Worm (Caenorhabditis elegans): ENCODE results near the gene algn-14.

The algn-14 gene

DNA sequence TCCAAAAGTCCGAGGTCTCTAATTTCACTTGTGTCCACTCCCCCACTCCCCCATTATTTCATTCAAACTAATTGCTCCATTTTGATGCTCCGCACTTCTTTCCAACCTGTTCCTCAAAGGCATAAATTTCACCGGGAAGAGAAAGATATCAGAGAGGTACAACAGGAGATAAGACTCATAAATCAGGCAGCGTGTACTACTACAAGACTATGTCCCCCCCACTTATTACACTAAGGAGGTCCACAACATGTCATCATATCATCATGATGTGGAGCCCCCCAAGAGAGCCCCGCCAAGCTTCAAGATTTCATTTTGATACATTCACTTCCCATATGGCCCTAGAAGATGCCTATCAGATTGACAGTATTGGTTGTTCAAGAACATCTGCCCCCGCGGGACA lies 37.8 kb downstream of the algn-14 start:
- TF ChIP-seq ceh-27 (GFP tag; optimal IDR thresholded peaks at IDR 0.05) (no peak), rpc-1 (optimal IDR thresholded peaks at IDR 0.05) (no peak), rpc-1 (tag; optimal IDR thresholded peaks at IDR 0.05) (no peak), die-1 (tag; optimal IDR thresholded peaks at IDR 0.05) (no peak), F10E7.11 (tag; optimal IDR thresholded peaks at IDR 0.05) (no peak), ztf-3 (GFP tag; optimal IDR thresholded peaks at IDR 0.05) (no peak), B0035.1 (tag; optimal IDR thresholded peaks at IDR 0.05) (no peak), somi-1 (GFP tag; optimal IDR thresholded peaks at IDR 0.05) (no peak), ztf-22 (GFP tag; optimal IDR thresholded peaks at IDR 0.05) (no peak), lin-26 (GFP tag; IDR thresholded peaks at IDR 0.05) (no peak), zfh-2 (GFP tag; conservative IDR thresholded peaks at IDR 0.05) (no peak), hrde-1 (tag; optimal IDR thresholded peaks at IDR 0.05; ENCODE audit: borderline replicate concordance) (no peak), ceh-79 (tag; optimal IDR thresholded peaks at IDR 0.05) (no peak), dpl-1 (GFP tag; optimal IDR thresholded peaks at IDR 0.05) (no peak), ztf-28 (GFP tag; IDR thresholded peaks at IDR 0.05) (no peak)

DNA sequence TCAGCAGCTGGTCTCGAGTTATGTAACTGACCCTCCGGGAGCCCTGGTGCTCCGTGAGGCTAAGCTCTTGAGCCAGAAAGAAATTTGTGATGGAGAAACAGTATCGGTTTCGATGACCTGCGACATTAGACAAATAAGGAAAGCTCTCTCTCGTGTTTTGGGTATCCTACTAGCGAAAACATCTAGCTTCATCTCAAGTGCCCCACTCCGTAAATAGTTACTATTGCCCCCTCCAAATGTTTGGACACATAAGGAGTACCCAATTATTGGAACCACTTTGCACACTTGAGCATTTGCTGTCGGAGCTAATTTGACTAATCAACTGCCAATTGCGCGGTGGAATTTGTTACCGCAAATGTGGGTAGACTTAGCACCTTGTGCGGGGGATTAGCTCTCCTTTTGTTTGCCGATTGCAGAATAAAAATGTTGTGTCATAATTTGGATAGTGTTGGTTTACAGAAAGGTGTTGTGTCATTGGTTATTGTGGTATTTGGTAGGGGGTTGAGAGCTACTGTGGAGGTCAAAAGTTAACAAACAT lies 39.1 kb downstream of the algn-14 start:
- TF ChIP-seq K11D2.4 (GFP tag; IDR thresholded peaks at IDR 0.05) (no peak), ceh-27 (GFP tag; optimal IDR thresholded peaks at IDR 0.05) (no peak), gei-17 (GFP tag; optimal IDR thresholded peaks at IDR 0.05) (no peak), F57A8.1 (GFP tag; optimal IDR thresholded peaks at IDR 0.05) (no peak), F55B11.4 (tag; optimal IDR thresholded peaks at IDR 0.05; ENCODE audit: borderline replicate concordance, insufficient read depth) (no peak), B0261.1 (tag; optimal IDR thresholded peaks at IDR 0.05) (no peak), F23B12.7 (tag; optimal IDR thresholded peaks at IDR 0.05; ENCODE audit: insufficient read depth) (no peak)

DNA sequence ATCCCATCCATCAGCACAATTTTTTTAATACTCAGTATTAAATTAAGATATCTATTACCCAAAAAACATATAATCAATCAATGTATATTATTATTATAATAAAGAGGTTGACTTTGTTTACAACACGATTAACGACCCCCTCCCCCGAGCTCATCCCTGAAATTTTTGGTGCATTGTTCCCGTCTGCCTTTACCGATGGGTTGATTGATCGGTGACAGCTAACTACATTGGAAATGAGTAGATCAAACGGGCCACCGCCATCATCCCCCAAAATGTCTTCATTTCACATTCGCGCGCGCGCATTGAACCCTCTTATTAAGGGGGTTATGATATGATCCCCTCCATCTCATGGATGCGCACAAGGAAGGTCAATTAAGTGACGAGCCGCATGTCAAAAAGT lies 43.4 kb downstream of the algn-14 start:
- no peak for TF ChIP-seq atf-7 (tag; optimal IDR thresholded peaks at IDR 0.05)
- TF ChIP-seq ztf-26 (tag; optimal IDR thresholded peaks at IDR 0.05), result no peak
- TF ChIP-seq nhr-90 (tag; optimal IDR thresholded peaks at IDR 0.05), result no peak
- no peak for TF ChIP-seq ceh-58 (GFP tag; IDR thresholded peaks at IDR 0.05)
- no peak for TF ChIP-seq him-1 (tag; optimal IDR thresholded peaks at IDR 0.05)
- no peak for TF ChIP-seq mel-28 (tag; optimal IDR thresholded peaks at IDR 0.05; ENCODE audit: borderline replicate concordance)
- no peak for TF ChIP-seq egrh-3 (GFP tag; IDR thresholded peaks at IDR 0.05)

DNA sequence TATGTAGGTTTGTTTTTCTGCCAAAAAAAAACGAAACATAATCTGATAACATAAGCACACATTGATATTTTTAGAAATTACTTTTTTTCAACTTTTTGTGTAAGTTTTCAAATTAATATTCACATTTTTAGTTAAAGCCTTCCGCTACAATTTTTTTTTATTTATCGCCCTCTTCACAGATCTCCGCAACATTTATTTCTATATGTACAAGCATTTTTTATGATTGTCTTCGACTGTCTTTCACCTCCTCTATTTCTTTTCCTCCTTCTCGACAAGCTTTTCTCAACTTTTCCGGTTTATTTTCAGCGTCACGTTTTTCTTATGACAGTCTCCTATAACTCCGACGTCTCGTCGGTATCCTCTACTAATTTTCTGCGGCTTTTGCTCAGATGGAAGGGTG lies 47.3 kb downstream of the algn-14 start, which contains the start of gene best-20:
best-20 (plus strand) TSS at position 301 of the 400 bp plus-strand sequence.
- TF ChIP-seq F10E7.11 (tag; optimal IDR thresholded peaks at IDR 0.05) (no peak), F49E8.2 (tag; optimal IDR thresholded peaks at IDR 0.05; ENCODE audit: insufficient read depth) (no peak), pbrm-1 (GFP tag; IDR thresholded peaks at IDR 0.05) (no peak), Y67H2A.10 (GFP tag; conservative IDR thresholded peaks at IDR 0.05) (no peak), dpl-1 (GFP tag; optimal IDR thresholded peaks at IDR 0.05) (no peak), attf-3 (GFP tag; conservative IDR thresholded peaks at IDR 0.05) (no peak), athp-1 (tag; optimal IDR thresholded peaks at IDR 0.05) (no peak), lsy-27 (tag; optimal IDR thresholded peaks at IDR 0.05; ENCODE audit: borderline replicate concordance, insufficient read depth) (no peak), F23B12.7 (tag; optimal IDR thresholded peaks at IDR 0.05; ENCODE audit: insufficient read depth) (no peak), ZK185.1 (tag; optimal IDR thresholded peaks at IDR 0.05; ENCODE audit: poor library complexity, severe bottlenecking) (no peak), snpc-3.4 (tag; optimal IDR thresholded peaks at IDR 0.05) (no peak), ekl-4 (GFP tag; IDR thresholded peaks at IDR 0.05) (no peak), madf-6 (GFP tag; IDR thresholded peaks at IDR 0.05) (no peak), hmg-1.2 (GFP tag; IDR thresholded peaks at IDR 0.05) (no peak), F57A8.1 (GFP tag; optimal IDR thresholded peaks at IDR 0.05) (no peak), lin-35 (GFP tag; optimal IDR thresholded peaks at IDR 0.05) (no peak), attf-5 (GFP tag; optimal IDR thresholded peaks at IDR 0.05) (no peak)
